Fruit fly (Drosophila melanogaster) Kc167 (cell line): ENCODE results near the gene witty.

Experiments
- h ChIP-seq: fragments of >200 bp; optimal IDR thresholded peaks from 3 replicates; lab custom pipeline; 2018; ENCODE audit warnings: missing external identifiers
- psq ChIP-seq: fragments of >200 bp; optimal IDR thresholded peaks from 2 replicates; lab custom pipeline; 2017; ENCODE audit warnings: missing external identifiers
- ttk ChIP-seq: sonication (Bioruptor generic); optimal IDR thresholded peaks from 2 replicates; lab custom pipeline; 2017; ENCODE audit warnings: missing external identifiers

- TF ChIP-seq psq (no peak), h (no peak), ttk (lab: Kevin White, UChicago) (no peak)
Measured at dm6 chr2L:8334705-8335104, 3.4 kb upstream of the witty start.
